Worm (Caenorhabditis elegans) whole organism, late embryonic: Measurements from ENCODE around the gene ugt-32.
A peak's percentile ranks its signal among the peaks of the same experiment; 100 is the strongest.

Experiments used
- C08G9.2 ChIP-seq: sonication (generic microtip); optimal IDR thresholded peaks from 2 replicates; lab custom pipeline; 2016; ENCODE audit warnings: mild to moderate bottlenecking, missing genetic modification characterization, moderate library complexity, missing compliant biosample characterization
- C38D4.7 ChIP-seq: fragments of 200-800 bp; sonication (Bioruptor generic); optimal IDR thresholded peaks from 2 replicates; lab custom pipeline; 2018; ENCODE audit warnings: mild to moderate bottlenecking, missing genetic modification characterization, moderate library complexity, missing compliant biosample characterization
- K09A11.1 ChIP-seq: sonication (generic microtip); optimal IDR thresholded peaks from 2 replicates; lab custom pipeline; 2017; ENCODE audit warnings: antibody characterized with exemption, mild to moderate bottlenecking, missing genetic modification characterization, missing compliant biosample characterization; ENCODE audit not compliant: insufficient read depth
- T23F11.4 ChIP-seq: fragments of 200-800 bp; sonication (Bioruptor generic); optimal IDR thresholded peaks from 2 replicates; lab custom pipeline; 2018; ENCODE audit warnings: mild to moderate bottlenecking, missing genetic modification characterization, missing compliant biosample characterization
- Y22D7AL.16 ChIP-seq: sonication (generic microtip); optimal IDR thresholded peaks from 2 replicates; lab custom pipeline; 2016; ENCODE audit warnings: missing genetic modification characterization, missing compliant biosample characterization
- ama-1 ChIP-seq: fragments of 150-350 bp; optimal IDR thresholded peaks from 2 replicates; lab custom pipeline; 2014
- ceh-18 ChIP-seq: sonication (generic microtip); optimal IDR thresholded peaks from 2 replicates; lab custom pipeline; 2016; ENCODE audit warnings: missing genetic modification characterization, missing compliant biosample characterization
- ceh-24 ChIP-seq: sonication (generic microtip); optimal IDR thresholded peaks from 2 replicates; lab custom pipeline; 2016; ENCODE audit warnings: mild to moderate bottlenecking, missing genetic modification characterization, missing compliant biosample characterization
- ceh-31 ChIP-seq: sonication (generic microtip); optimal IDR thresholded peaks from 2 replicates; lab custom pipeline; 2016; ENCODE audit warnings: missing genetic modification characterization, missing compliant biosample characterization
- ceh-45 ChIP-seq: fragments of 200-800 bp; sonication (Bioruptor generic); IDR thresholded peaks from 2 replicates; pipeline ENCODE4 v1.3.6; 2022; ENCODE audit warnings: missing genetic modification reagents, missing genetic modification characterization, missing compliant biosample characterization
- ceh-9 ChIP-seq: sonication (generic microtip); optimal IDR thresholded peaks from 2 replicates; lab custom pipeline; 2016; ENCODE audit warnings: mild to moderate bottlenecking, missing genetic modification characterization, inconsistent platforms, missing compliant biosample characterization
- elt-2 ChIP-seq: sonication (generic microtip); optimal IDR thresholded peaks from 2 replicates; lab custom pipeline; 2016; ENCODE audit warnings: missing genetic modification reagents, missing genetic modification characterization, missing compliant biosample characterization
- ets-4 ChIP-seq: sonication (generic microtip); optimal IDR thresholded peaks from 2 replicates; lab custom pipeline; 2016; ENCODE audit warnings: missing genetic modification characterization, missing compliant biosample characterization
- eyg-1 ChIP-seq: sonication (generic microtip); optimal IDR thresholded peaks from 2 replicates; lab custom pipeline; 2016; ENCODE audit warnings: missing genotype, missing genetic modification characterization, missing compliant biosample characterization
- fkh-6 ChIP-seq: sonication (generic microtip); optimal IDR thresholded peaks from 2 replicates; lab custom pipeline; 2016; ENCODE audit warnings: missing genetic modification characterization, missing compliant biosample characterization
- gmeb-2 ChIP-seq: sonication (generic microtip); optimal IDR thresholded peaks from 2 replicates; lab custom pipeline; 2016; ENCODE audit warnings: missing genetic modification characterization, inconsistent platforms, missing compliant biosample characterization
- hlh-15 ChIP-seq: sonication (generic microtip); optimal IDR thresholded peaks from 2 replicates; lab custom pipeline; 2016; ENCODE audit warnings: missing genetic modification characterization, missing compliant biosample characterization
- hlh-30 ChIP-seq: sonication (generic microtip); optimal IDR thresholded peaks from 2 replicates; lab custom pipeline; 2017; ENCODE audit warnings: antibody characterized with exemption, missing genetic modification characterization, missing compliant biosample characterization; ENCODE audit not compliant: insufficient read depth
- hlh-8 ChIP-seq: sonication (generic microtip); optimal IDR thresholded peaks from 2 replicates; lab custom pipeline; 2016; ENCODE audit warnings: missing genotype, missing genetic modification characterization, missing compliant biosample characterization
- lim-6 ChIP-seq: sonication (generic microtip); optimal IDR thresholded peaks from 2 replicates; lab custom pipeline; 2016; ENCODE audit warnings: missing genetic modification characterization, missing compliant biosample characterization
- lin-11 ChIP-seq: fragments of 200-800 bp; sonication (Bioruptor generic); optimal IDR thresholded peaks from 2 replicates; lab custom pipeline; 2018; ENCODE audit warnings: mild to moderate bottlenecking, missing genetic modification characterization, missing compliant biosample characterization
- madf-2 ChIP-seq: sonication (generic microtip); optimal IDR thresholded peaks from 2 replicates; lab custom pipeline; 2017; ENCODE audit warnings: missing genetic modification characterization, missing compliant biosample characterization
- nfya-1 ChIP-seq: sonication (generic microtip); optimal IDR thresholded peaks from 2 replicates; lab custom pipeline; 2017; ENCODE audit warnings: missing genetic modification characterization, mild to moderate bottlenecking, missing compliant biosample characterization, antibody characterized with exemption, moderate library complexity
- npax-4 ChIP-seq: sonication (generic microtip); optimal IDR thresholded peaks from 2 replicates; lab custom pipeline; 2016; ENCODE audit warnings: missing genetic modification characterization, missing compliant biosample characterization
- odd-2 ChIP-seq: sonication (generic microtip); optimal IDR thresholded peaks from 2 replicates; lab custom pipeline; 2017; ENCODE audit warnings: antibody characterized with exemption, mild to moderate bottlenecking, missing genetic modification characterization, missing compliant biosample characterization
- pat-9 ChIP-seq: fragments of 200-800 bp; sonication (Bioruptor generic); optimal IDR thresholded peaks from 2 replicates; lab custom pipeline; 2018; ENCODE audit warnings: mild to moderate bottlenecking, missing genetic modification characterization, moderate library complexity, missing compliant biosample characterization
- pax-1 ChIP-seq: fragments of 150-350 bp; optimal IDR thresholded peaks from 2 replicates; lab custom pipeline; 2014; ENCODE audit warnings: missing biosample characterization, missing genetic modification characterization
- pha-2 ChIP-seq: sonication (generic microtip); optimal IDR thresholded peaks from 2 replicates; lab custom pipeline; 2017; ENCODE audit warnings: mild to moderate bottlenecking, missing genetic modification characterization, missing compliant biosample characterization
- pha-4 ChIP-seq: fragments of 150-350 bp; optimal IDR thresholded peaks from 2 replicates; lab custom pipeline; 2018; ENCODE audit warnings: missing biosample characterization, missing genetic modification reagents, missing genetic modification characterization
- pqm-1 ChIP-seq: sonication (generic microtip); optimal IDR thresholded peaks from 2 replicates; lab custom pipeline; 2016; ENCODE audit warnings: missing genetic modification characterization, missing compliant biosample characterization
- ref-2 ChIP-seq: sonication (generic microtip); optimal IDR thresholded peaks from 2 replicates; lab custom pipeline; 2016; ENCODE audit warnings: missing genetic modification characterization, missing compliant biosample characterization
- rnt-1 ChIP-seq: sonication (generic microtip); optimal IDR thresholded peaks from 2 replicates; lab custom pipeline; 2016; ENCODE audit warnings: missing genetic modification characterization, missing compliant biosample characterization
- sox-2 ChIP-seq: fragments of 200-800 bp; sonication (Bioruptor generic); IDR thresholded peaks from 2 replicates; pipeline ENCODE4 v1.3.6; 2022; ENCODE audit warnings: missing genetic modification reagents, missing genetic modification characterization, missing compliant biosample characterization
- syd-9 ChIP-seq: sonication (generic microtip); optimal IDR thresholded peaks from 2 replicates; lab custom pipeline; 2016; ENCODE audit warnings: mild to moderate bottlenecking, missing genetic modification characterization, moderate library complexity, missing compliant biosample characterization
- tbx-2 ChIP-seq: sonication (generic microtip); optimal IDR thresholded peaks from 2 replicates; lab custom pipeline; 2016; ENCODE audit warnings: missing genetic modification characterization, missing compliant biosample characterization
- tbx-7 ChIP-seq: sonication (generic microtip); optimal IDR thresholded peaks from 2 replicates; lab custom pipeline; 2016; ENCODE audit warnings: missing genotype, missing genetic modification characterization, missing compliant biosample characterization
- ttx-3 ChIP-seq: sonication (generic microtip); optimal IDR thresholded peaks from 2 replicates; lab custom pipeline; 2016; ENCODE audit warnings: missing genetic modification reagents, missing genetic modification characterization, missing compliant biosample characterization
- unc-3 ChIP-seq, 2 experiments: fragments of 200-800 bp in 1 of 2; sonication (Bioruptor generic) in 1 of 2; sonication (generic microtip) in 1 of 2; conservative IDR thresholded peaks in 1 of 2; optimal IDR thresholded peaks in 1 of 2; 2 replicates each; pipeline versions ENCODE4 v1.3.6 to Lab custom; 2016 to 2022; ENCODE audit warnings: missing compliant biosample characterization in 2 of 2, missing genetic modification characterization in 2 of 2, missing genetic modification reagents in 1 of 2
- unc-86 ChIP-seq: sonication (generic microtip); optimal IDR thresholded peaks from 2 replicates; lab custom pipeline; 2016; ENCODE audit warnings: missing genetic modification characterization, missing compliant biosample characterization
- zip-5 ChIP-seq: sonication (generic microtip); optimal IDR thresholded peaks from 2 replicates; lab custom pipeline; 2016; ENCODE audit warnings: missing genetic modification characterization, missing compliant biosample characterization
- ztf-16 ChIP-seq: sonication (generic microtip); optimal IDR thresholded peaks from 2 replicates; lab custom pipeline; 2017; ENCODE audit warnings: missing genetic modification characterization, missing compliant biosample characterization

Gene ugt-32

DNA sequence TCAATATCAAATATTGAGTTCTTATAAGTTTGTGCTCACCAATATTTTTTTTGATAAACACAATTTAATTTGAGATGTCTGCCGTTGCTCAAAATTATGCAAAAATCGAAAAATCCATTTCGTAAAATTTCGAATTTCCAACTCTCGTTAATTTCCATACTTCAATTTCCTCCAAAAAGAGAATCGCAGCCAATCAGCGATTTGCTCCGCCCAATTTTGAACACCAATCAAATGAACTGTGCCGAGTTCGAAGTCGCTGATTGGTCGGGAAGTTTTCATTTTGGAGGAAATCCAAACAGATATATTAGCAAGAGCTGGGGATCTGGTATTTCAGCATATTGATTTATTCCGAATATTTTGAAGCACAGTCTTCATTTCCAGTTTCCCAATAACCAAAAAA lies 36.0 kb downstream of the ugt-32 start:
- TF ChIP-seq npax-4 (tag; lab: Kevin White, UChicago) = no peak
- TF ChIP-seq nfya-1 (tag; lab: Kevin White, UChicago) = peak; percentile 56
- TF ChIP-seq unc-3 (GFP tag; conservative IDR thresholded peaks at IDR 0.05; lab: Robert Waterston, UW) = no peak
- no peak for TF ChIP-seq unc-3 (tag; optimal IDR thresholded peaks at IDR 0.05; lab: Kevin White, UChicago)
- no peak for TF ChIP-seq elt-2 (tag; lab: Kevin White, UChicago)
- no peak for TF ChIP-seq unc-86 (tag; lab: Kevin White, UChicago)

DNA sequence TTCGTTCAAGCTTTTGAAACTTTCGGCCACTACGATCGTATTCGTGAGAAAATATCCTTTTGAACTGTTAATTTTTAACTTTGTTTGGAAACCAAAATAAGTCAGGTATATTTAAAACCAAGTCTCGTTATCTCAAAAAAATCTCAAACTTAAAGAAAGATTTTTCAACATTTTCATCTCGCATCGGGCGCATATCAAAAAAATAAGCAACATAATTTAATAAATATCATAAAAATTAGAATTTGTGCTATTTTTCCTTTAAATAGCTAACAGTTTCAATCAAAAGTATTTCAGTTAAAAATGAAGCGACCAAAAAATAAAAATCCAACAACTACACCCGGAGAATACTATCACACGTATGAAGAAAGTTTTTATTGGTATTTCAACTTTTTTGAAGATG lies 37.8 kb downstream of the ugt-32 start, which contains the start of gene srw-7:
TSS of gene srw-7 (plus strand) at position 301 of the 400 bp plus-strand sequence.
- TF ChIP-seq hlh-30 (tag; lab: Kevin White, UChicago) (no peak), ref-2 (no peak), ceh-24 (no peak), zip-5 (tag; lab: Kevin White, UChicago) (no peak), ceh-18 (tag; lab: Kevin White, UChicago) (no peak), odd-2 (no peak), lin-11 (tag; lab: Kevin White, UChicago) (no peak), pha-2 (tag; lab: Kevin White, UChicago) (no peak), syd-9 (tag; lab: Kevin White, UChicago) (no peak), eyg-1 (no peak), ttx-3 (tag; lab: Kevin White, UChicago) (no peak), madf-2 (tag; lab: Kevin White, UChicago) (no peak), ceh-31 (tag; lab: Kevin White, UChicago) (no peak), hlh-15 (tag; lab: Kevin White, UChicago) (no peak), pqm-1 (tag; lab: Kevin White, UChicago) (no peak)

- no peak for TF ChIP-seq tbx-7 (tag; lab: Kevin White, UChicago)
- no peak for TF ChIP-seq tbx-2
- no peak for TF ChIP-seq ttx-3 (tag; lab: Kevin White, UChicago)
- no peak for TF ChIP-seq ztf-16 (tag; lab: Kevin White, UChicago)
- no peak for TF ChIP-seq C08G9.2 (tag; lab: Kevin White, UChicago)
- no peak for TF ChIP-seq Y22D7AL.16 (tag; lab: Kevin White, UChicago)
- no peak for TF ChIP-seq ama-1 (lab: Kevin White, UChicago)
- TF ChIP-seq rnt-1 (tag; lab: Kevin White, UChicago) = no peak
- no peak for TF ChIP-seq pha-4 (tag; lab: Kevin White, UChicago)
Observed at ce11 chrV:3805499-3805898, 38.3 kb downstream of the ugt-32 start, which contains the start of gene R08F11.4. TSS of gene R08F11.4 (minus strand) at chrV:3805527.

ce11 chrV:3803343-3803742 lies 40.5 kb downstream of the ugt-32 start, which contains the start of gene cyp-33C8:
TSS of gene cyp-33C8 (minus strand) at chrV:3803542.
- TF ChIP-seq lim-6 (tag; lab: Kevin White, UChicago) = no peak
- no peak for TF ChIP-seq ets-4
- no peak for TF ChIP-seq gmeb-2 (tag; lab: Kevin White, UChicago)
- no peak for TF ChIP-seq fkh-6 (tag; lab: Kevin White, UChicago)
- no peak for TF ChIP-seq C08G9.2 (tag; lab: Kevin White, UChicago)
- no peak for TF ChIP-seq T23F11.4
- TF ChIP-seq pat-9 (tag; lab: Kevin White, UChicago) = no peak
- no peak for TF ChIP-seq hlh-8 (tag; lab: Kevin White, UChicago)
- TF ChIP-seq unc-86 (tag; lab: Kevin White, UChicago) = no peak
- TF ChIP-seq C38D4.7 (GFP tag; lab: Kevin White, UChicago) = no peak
- no peak for TF ChIP-seq pha-2 (tag; lab: Kevin White, UChicago)
- TF ChIP-seq ceh-18 (tag; lab: Kevin White, UChicago) = no peak
- no peak for TF ChIP-seq ceh-45 (GFP tag; lab: Robert Waterston, UW)
- TF ChIP-seq ceh-9 = no peak
- no peak for TF ChIP-seq sox-2 (GFP tag; lab: Robert Waterston, UW)
- no peak for TF ChIP-seq pax-1 (tag; lab: Kevin White, UChicago)
- TF ChIP-seq K09A11.1 (tag; lab: Kevin White, UChicago) = no peak
- TF ChIP-seq, all 69 proteins: peak for 0
